Fruit fly (Drosophila melanogaster) whole organism, prepupa: Measurements from ENCODE around the gene comm3.
A peak's percentile ranks its signal among the peaks of the same experiment; 100 is the strongest.

ENCODE experiments used
- CG10631 ChIP-seq: fragments of 200-800 bp; sonication (Bioruptor generic); optimal IDR thresholded peaks from 2 replicates; lab custom pipeline; 2016; ENCODE audit warnings: missing biosample characterization, missing genetic modification characterization
- CG10669 ChIP-seq: fragments of 200-800 bp; sonication (Bioruptor generic); optimal IDR thresholded peaks from 3 replicates; lab custom pipeline; 2018; ENCODE audit warnings: missing biosample characterization, mild to moderate bottlenecking, missing genetic modification characterization, moderate library complexity
- CG11294 ChIP-seq: fragments of 200-800 bp; sonication (Bioruptor generic); IDR thresholded peaks from 2 replicates; pipeline ENCODE4 v1.3.6; 2022; ENCODE audit warnings: missing biosample characterization, missing genetic modification characterization
- CG16779 ChIP-seq: fragments of 200-800 bp; sonication (Bioruptor generic); optimal IDR thresholded peaks from 3 replicates; lab custom pipeline; 2017; ENCODE audit warnings: missing biosample characterization, mild to moderate bottlenecking, missing genetic modification characterization
- CG6854 ChIP-seq: fragments of 200-800 bp; sonication (Bioruptor generic); optimal IDR thresholded peaks from 2 replicates; lab custom pipeline; 2017; ENCODE audit warnings: missing biosample characterization, mild to moderate bottlenecking, missing genetic modification characterization
- Eip78C ChIP-seq: fragments of 200-800 bp; sonication (Bioruptor generic); peaks from one replicate; lab custom pipeline; 2016; ENCODE audit warnings: missing biosample characterization, missing genetic modification characterization
- Ets21C ChIP-seq: fragments of 200-800 bp; sonication (Bioruptor generic); optimal IDR thresholded peaks from 3 replicates; lab custom pipeline; 2016; ENCODE audit warnings: missing biosample characterization, missing genetic modification characterization
- Hr39 ChIP-seq: fragments of 200-800 bp; sonication (Bioruptor generic); optimal IDR thresholded peaks from 2 replicates; lab custom pipeline; 2016; ENCODE audit warnings: missing biosample characterization, missing genetic modification characterization
- Sox102F ChIP-seq: fragments of 200-800 bp; sonication (Bioruptor generic); optimal IDR thresholded peaks from 2 replicates; lab custom pipeline; 2016; ENCODE audit warnings: missing biosample characterization, mild to moderate bottlenecking, missing genetic modification characterization
- ss ChIP-seq, 2 experiments: fragments of 200-800 bp; sonication (Bioruptor generic); optimal IDR thresholded peaks; 2 replicates in 1 of 2; 3 replicates in 1 of 2; lab custom pipeline; 2017 to 2018; ENCODE audit warnings: mild to moderate bottlenecking in 2 of 2, missing biosample characterization in 2 of 2, missing genetic modification characterization in 2 of 2, moderate library complexity in 1 of 2
- svp ChIP-seq: fragments of 200-800 bp; sonication (Bioruptor generic); peaks from one replicate; lab custom pipeline; 2016; ENCODE audit warnings: missing biosample characterization, missing genetic modification characterization

- TF ChIP-seq CG11294 (no peak), ss (GFP tag; optimal IDR thresholded peaks at IDR 0.05; lab: Kevin White, UChicago) (peak in 1 of 2 experiments; percentile 58), CG6854 (peak; percentile 77), Sox102F (GFP tag; lab: Kevin White, UChicago) (peak; percentile 22), CG10669 (peak; percentile 23), Hr39 (GFP tag; lab: Kevin White, UChicago) (no peak), CG10631 (GFP tag; lab: Kevin White, UChicago) (no peak), Ets21C (GFP tag; lab: Kevin White, UChicago) (no peak), svp (no peak), Eip78C (peak; percentile 67), CG16779 (tag; lab: Kevin White, UChicago) (peak; percentile 54)
Observed at dm6 chr3L:15588514-15589138, 58.9 kb downstream of the comm3 start, which contains the start of gene RhoGAP71E.
